Worm (Caenorhabditis elegans) whole organism, midembryonic: ENCODE measurements around the gene cpr-8.

Experiments used
- T22C8.4 ChIP-seq: fragments of 200-800 bp; sonication (Bioruptor generic); IDR thresholded peaks from 2 replicates; pipeline ENCODE4 v1.3.6; 2022; ENCODE audit warnings: missing genetic modification characterization, missing compliant biosample characterization
- flt-1 ChIP-seq: fragments of 200-800 bp; sonication (Bioruptor generic); IDR thresholded peaks from 2 replicates; pipeline ENCODE4 v1.3.6; 2022; ENCODE audit warnings: missing genetic modification characterization, missing compliant biosample characterization
- klf-2 ChIP-seq: fragments of 200-800 bp; sonication (Bioruptor generic); conservative IDR thresholded peaks from 2 replicates; pipeline ENCODE4 v1.3.6; 2022; ENCODE audit warnings: missing genetic modification reagents, missing genetic modification characterization, missing compliant biosample characterization
- med-1 ChIP-seq: sonication (generic microtip); optimal IDR thresholded peaks from 2 replicates; lab custom pipeline; 2017; ENCODE audit warnings: missing genetic modification characterization, mild to moderate bottlenecking, missing compliant biosample characterization, antibody characterized with exemption, missing genetic modification reagents; ENCODE audit not compliant: insufficient read depth
- ref-1 ChIP-seq: fragments of 200-800 bp; sonication (Bioruptor generic); conservative IDR thresholded peaks from 2 replicates; pipeline ENCODE4 v1.3.6; 2022; ENCODE audit warnings: missing genetic modification reagents, missing genetic modification characterization, missing compliant biosample characterization
- ztf-23 ChIP-seq: fragments of 200-800 bp; sonication (Bioruptor generic); IDR thresholded peaks from 2 replicates; pipeline ENCODE4 v1.3.6; 2022; ENCODE audit warnings: missing genetic modification reagents, missing genetic modification characterization, missing compliant biosample characterization

ce11 chrV:1151324-1151742 is 16.9 kb downstream of the cpr-8 start:
- TF ChIP-seq T22C8.4 (GFP tag; lab: Robert Waterston, UW) (peak; percentile 88), ztf-23 (GFP tag; lab: Robert Waterston, UW) (peak; percentile 75; the same call in 1 of the 2 replicates), klf-2 (GFP tag; lab: Robert Waterston, UW) (no peak), ref-1 (GFP tag; lab: Robert Waterston, UW) (peak; percentile 47; the same call in 1 of the 2 replicates), med-1 (no peak), flt-1 (GFP tag; lab: Robert Waterston, UW) (peak; percentile 88)
